Fruit fly (Drosophila melanogaster): ENCODE results near the gene CG42870.
A peak's percentile ranks its signal among the peaks of the same experiment; 100 is the strongest.

Gene CG42870

dm6 chr3R:21781448-21781847 lies 44.3 kb upstream of the CG42870 start (continued):
- TF ChIP-seq her (GFP tag; optimal IDR thresholded peaks at IDR 0.05): peak; percentile 3
- TF ChIP-seq CG12155 (GFP tag; optimal IDR thresholded peaks at IDR 0.05): peak; percentile 51
- TF ChIP-seq caup (GFP tag; optimal IDR thresholded peaks at IDR 0.05; ENCODE audit: severe bottlenecking): peak; percentile 35
- TF ChIP-seq fd3F (GFP tag; optimal IDR thresholded peaks at IDR 0.05): peak; percentile 62
- peak; percentile 35 for TF ChIP-seq CG1233 (GFP tag; optimal IDR thresholded peaks at IDR 0.05)
- peak; percentile 74 for TF ChIP-seq phol (tag; optimal IDR thresholded peaks at IDR 0.05)
- peak; percentile 74 for TF ChIP-seq bcd (GFP tag; optimal IDR thresholded peaks at IDR 0.05)
- TF ChIP-seq zfh1 (GFP tag; IDR thresholded peaks at IDR 0.05): peak; percentile 61; the same call in 1 of the 3 replicates
- peak; percentile 41 for TF ChIP-seq chn (GFP tag; optimal IDR thresholded peaks at IDR 0.05)
- TF ChIP-seq CG9727 (GFP tag; optimal IDR thresholded peaks at IDR 0.05): peak; percentile 68
- TF ChIP-seq Doc3 (GFP tag; IDR thresholded peaks at IDR 0.05; ENCODE audit: partially characterized antibody): no peak
- TF ChIP-seq CG12219 (GFP tag; optimal IDR thresholded peaks at IDR 0.05): peak; percentile 62
- peak; percentile 70 for TF ChIP-seq sisA (GFP tag; IDR thresholded peaks at IDR 0.05)
- TF ChIP-seq NFAT (GFP tag; IDR thresholded peaks at IDR 0.05): no peak
- no peak for TF ChIP-seq CG2199 (GFP tag; IDR thresholded peaks at IDR 0.05)
- TF ChIP-seq mam (GFP tag; optimal IDR thresholded peaks at IDR 0.05): peak; percentile 76
- no peak for TF ChIP-seq zen2 (GFP tag; IDR thresholded peaks at IDR 0.05; ENCODE audit: partially characterized antibody)
- TF ChIP-seq Camta (GFP tag; optimal IDR thresholded peaks at IDR 0.05): peak; percentile 69
- TF ChIP-seq sd (tag; optimal IDR thresholded peaks at IDR 0.05): no peak
- peak; percentile 52 for TF ChIP-seq CG16815 (GFP tag; optimal IDR thresholded peaks at IDR 0.05)
- TF ChIP-seq dmrt11E (tag; optimal IDR thresholded peaks at IDR 0.05): peak; percentile 58
- peak; percentile 52; the same call in 1 of the 2 replicates for TF ChIP-seq CG9215 (GFP tag; IDR thresholded peaks at IDR 0.05)
- TF ChIP-seq Rx (GFP tag; IDR thresholded peaks at IDR 0.05): no peak

DNA sequence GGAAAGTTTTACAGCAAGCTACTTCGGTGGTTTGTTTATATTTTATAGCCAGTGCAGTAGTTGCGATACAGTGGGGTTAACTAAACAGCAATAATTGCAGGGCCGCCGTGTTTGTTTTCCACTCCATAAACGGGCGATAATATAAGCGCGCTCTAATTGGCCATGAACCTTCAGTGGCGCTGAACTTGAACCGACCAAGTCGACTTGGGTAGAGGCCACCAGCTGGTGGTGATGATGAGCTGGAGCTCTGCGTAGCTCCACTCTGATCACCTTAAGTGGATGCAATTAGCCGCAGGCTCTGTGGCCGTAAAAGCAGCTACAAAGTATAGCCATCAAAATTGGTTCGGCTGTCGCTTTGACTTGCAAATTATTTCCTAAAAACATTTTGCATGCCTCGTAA lies 42.9 kb upstream of the CG42870 start:
- peak; percentile 29; the same call in 1 of the 2 replicates for TF ChIP-seq vvl (GFP tag; IDR thresholded peaks at IDR 0.05)
- peak; percentile 46; the same call in 1 of the 2 replicates for TF ChIP-seq Awh (GFP tag; IDR thresholded peaks at IDR 0.05)
- no peak for TF ChIP-seq Drgx (GFP tag; IDR thresholded peaks at IDR 0.05)
- no peak for TF ChIP-seq luna (GFP tag; optimal IDR thresholded peaks at IDR 0.05)
- TF ChIP-seq sens (GFP tag): peak; percentile 71
- no peak for TF ChIP-seq CG10565 (GFP tag; optimal IDR thresholded peaks at IDR 0.05)

DNA sequence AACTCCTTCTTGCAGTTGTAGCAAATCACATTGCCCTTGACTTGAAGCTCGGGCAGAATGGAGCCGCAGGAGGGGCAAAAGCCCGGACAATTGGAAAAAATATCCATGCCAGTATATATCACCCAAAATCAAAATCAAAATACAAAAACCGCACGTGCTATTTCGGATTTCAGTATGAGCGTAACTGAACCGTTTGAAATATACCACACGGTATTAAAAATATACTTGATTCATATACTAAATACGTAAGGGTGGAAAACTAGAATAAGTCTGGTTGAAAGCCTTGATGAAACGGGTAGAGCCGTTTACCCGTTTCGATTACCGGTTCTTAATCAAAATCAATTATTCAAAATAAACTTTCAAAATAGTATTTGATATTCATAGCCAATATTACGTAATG lies 40.5 kb upstream of the CG42870 start, which contains the start of gene Polr1H:
Gene Polr1H (minus strand): TSS at position 188 of the 400 bp plus-strand sequence.
- TF ChIP-seq pita (GFP tag; optimal IDR thresholded peaks at IDR 0.05): peak; percentile 84
- TF ChIP-seq Stat92E (GFP tag; optimal IDR thresholded peaks at IDR 0.05): peak in 1 of 3 experiments; percentile 62
- peak; percentile 66 for TF ChIP-seq stwl (tag; optimal IDR thresholded peaks at IDR 0.05)
- peak; percentile 56 for TF ChIP-seq YL-1 (GFP tag; optimal IDR thresholded peaks at IDR 0.05)
- TF ChIP-seq pzg (GFP tag; optimal IDR thresholded peaks at IDR 0.05): peak; percentile 91
- no peak for TF ChIP-seq Aef1 (GFP tag; IDR thresholded peaks at IDR 0.05)
- peak; percentile 24 for TF ChIP-seq CTCF (GFP tag; optimal IDR thresholded peaks at IDR 0.05)
- peak; percentile 96 for TF ChIP-seq gfzf (GFP tag; optimal IDR thresholded peaks at IDR 0.05)
- peak; percentile 22 for TF ChIP-seq Sry-δ (GFP tag; optimal IDR thresholded peaks at IDR 0.05)
- peak; percentile 29 for TF ChIP-seq Hmr (GFP tag; optimal IDR thresholded peaks at IDR 0.05)
- TF ChIP-seq MBD-R2 (GFP tag; IDR thresholded peaks at IDR 0.05): peak; percentile 49; the same call in 1 of the 2 replicates
- TF ChIP-seq gt (GFP tag; IDR thresholded peaks at IDR 0.05): no peak
- peak; percentile 78 for TF ChIP-seq Myb (GFP tag; optimal IDR thresholded peaks at IDR 0.05)
- peak; percentile 74 for TF ChIP-seq CG9797 (GFP tag; optimal IDR thresholded peaks at IDR 0.05)
- TF ChIP-seq CG4617 (GFP tag; optimal IDR thresholded peaks at IDR 0.05; ENCODE audit: borderline replicate concordance): peak; percentile 23
- no peak for TF ChIP-seq CG8924 (tag; optimal IDR thresholded peaks at IDR 0.05)
- peak; percentile 69 for TF ChIP-seq trem (tag; optimal IDR thresholded peaks at IDR 0.05)
- TF ChIP-seq gem (tag; optimal IDR thresholded peaks at IDR 0.05): no peak
- peak; percentile 61 for TF ChIP-seq MESR4 (GFP tag; optimal IDR thresholded peaks at IDR 0.05)
- peak; percentile 72 for TF ChIP-seq Ets97D (GFP tag; optimal IDR thresholded peaks at IDR 0.05)
- TF ChIP-seq chinmo (GFP tag; IDR thresholded peaks at IDR 0.05; ENCODE audit: partially characterized antibody): 0 out of 4 replicates have a peak, but pooled peaks have one; percentile 57
- TF ChIP-seq sens (GFP tag): peak; percentile 90
